Fruit fly (Drosophila melanogaster): Measurements from ENCODE around the gene Grp170.

Grp170 gene

dm6 chrX:2317347-2317832, 42.5 kb upstream of the Grp170 start (continued):
- TF ChIP-seq CG6654 (GFP tag; optimal IDR thresholded peaks at IDR 0.05) (no peak), onecut (GFP tag; IDR thresholded peaks at IDR 0.05) (peak; percentile 36), CG15269 (tag; optimal IDR thresholded peaks at IDR 0.05) (no peak), BtbVII (GFP tag; optimal IDR thresholded peaks at IDR 0.05) (peak; percentile 78), CG12659 (GFP tag; optimal IDR thresholded peaks at IDR 0.05) (no peak), CG42726 (GFP tag; IDR thresholded peaks at IDR 0.05; ENCODE audit: partially characterized antibody) (0 out of 2 replicates have a peak, but pooled peaks have one; percentile 21), gce (GFP tag; IDR thresholded peaks at IDR 0.05) (no peak), fd96Cb (tag; optimal IDR thresholded peaks at IDR 0.05) (no peak), CG17568 (GFP tag; optimal IDR thresholded peaks at IDR 0.05) (peak; percentile 10), Fer3 (tag; optimal IDR thresholded peaks at IDR 0.05) (no peak), CG8944 (GFP tag; optimal IDR thresholded peaks at IDR 0.05) (no peak), amos (GFP tag; IDR thresholded peaks at IDR 0.05; ENCODE audit: partially characterized antibody) (no peak), gt (GFP tag; IDR thresholded peaks at IDR 0.05) (no peak), bcd (GFP tag; optimal IDR thresholded peaks at IDR 0.05) (no peak), CG7372 (GFP tag; IDR thresholded peaks at IDR 0.05) (no peak), grn (GFP tag; optimal IDR thresholded peaks at IDR 0.05) (peak; percentile 59), CG7786 (GFP tag; optimal IDR thresholded peaks at IDR 0.05) (no peak), kni (GFP tag; optimal IDR thresholded peaks at IDR 0.05) (peak; percentile 77), pho (GFP tag; optimal IDR thresholded peaks at IDR 0.05) (peak; percentile 2), Tbp (GFP tag; optimal IDR thresholded peaks at IDR 0.05) (no peak), CG12299 (tag; optimal IDR thresholded peaks at IDR 0.05) (peak; percentile 3), exex (tag; optimal IDR thresholded peaks at IDR 0.05) (peak; percentile 2), ERR (GFP tag; optimal IDR thresholded peaks at IDR 0.05) (peak; percentile 33), org-1 (GFP tag; optimal IDR thresholded peaks at IDR 0.05) (no peak), CTCF (GFP tag; optimal IDR thresholded peaks at IDR 0.05) (no peak), Nf-YB (GFP tag; optimal IDR thresholded peaks at IDR 0.05) (peak; percentile 47), sd (tag; optimal IDR thresholded peaks at IDR 0.05) (peak; percentile 65), jigr1 (GFP tag; IDR thresholded peaks at IDR 0.05) (no peak), Nf-YC (tag; optimal IDR thresholded peaks at IDR 0.05) (peak; percentile 9), CG33213 (GFP tag; optimal IDR thresholded peaks at IDR 0.05) (no peak), unc-4 (GFP tag; IDR thresholded peaks at IDR 0.05; ENCODE audit: partially characterized antibody) (peak; percentile 46; the same call in 1 of the 2 replicates), peb (GFP tag; IDR thresholded peaks at IDR 0.05) (no peak), chm (GFP tag; IDR thresholded peaks at IDR 0.05) (0 out of 2 replicates have a peak, but pooled peaks have one; percentile 54), toy (GFP tag; IDR thresholded peaks at IDR 0.05) (no peak), bowl (GFP tag; IDR thresholded peaks at IDR 0.05) (no peak), yki (optimal IDR thresholded peaks at IDR 0.05) (peak; percentile 99), gcm2 (GFP tag; optimal IDR thresholded peaks at IDR 0.05) (no peak), CG1647 (GFP tag; optimal IDR thresholded peaks at IDR 0.05) (no peak), CG4707 (GFP tag; optimal IDR thresholded peaks at IDR 0.05) (peak; percentile 47), CG17802 (tag; optimal IDR thresholded peaks at IDR 0.05) (no peak), kah (GFP tag; optimal IDR thresholded peaks at IDR 0.05) (peak; percentile 32), CG12391 (tag; optimal IDR thresholded peaks at IDR 0.05) (no peak), CG34376 (GFP tag; optimal IDR thresholded peaks at IDR 0.05) (peak; percentile 76), Lpt (GFP tag; optimal IDR thresholded peaks at IDR 0.05) (no peak), shn (GFP tag; optimal IDR thresholded peaks at IDR 0.05) (no peak), Deaf1 (tag; optimal IDR thresholded peaks at IDR 0.05) (peak; percentile 28), gcm (GFP tag; optimal IDR thresholded peaks at IDR 0.05) (peak; percentile 27), HLH4C (GFP tag; IDR thresholded peaks at IDR 0.05; ENCODE audit: partially characterized antibody) (no peak), sr (GFP tag; IDR thresholded peaks at IDR 0.05) (no peak), CG13296 (GFP tag; optimal IDR thresholded peaks at IDR 0.05) (peak; percentile 46), mirr (GFP tag; optimal IDR thresholded peaks at IDR 0.05) (peak; percentile 58)

Measured in whole organism, embryonic.